Fruit fly (Drosophila melanogaster): ENCODE measurements around the gene Drsl4.

Drsl4 gene

DNA sequence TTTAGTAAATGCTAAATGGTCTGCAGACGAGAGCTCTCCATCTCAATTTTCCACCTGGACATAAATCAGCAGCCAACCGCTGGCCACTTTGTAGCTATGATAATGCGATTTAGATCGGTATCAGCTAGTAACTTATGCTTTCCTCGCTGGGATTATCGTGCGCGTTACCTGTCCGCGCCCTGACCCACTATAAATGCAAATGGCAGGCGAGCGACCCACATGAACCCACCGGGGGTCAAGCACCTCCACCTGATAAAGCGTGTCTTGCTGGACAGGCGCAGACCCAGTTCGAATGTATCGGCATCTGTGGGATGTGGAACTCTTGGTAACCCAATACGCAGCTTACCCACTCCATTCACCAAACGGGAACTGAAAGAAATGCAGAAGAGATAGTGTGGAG is 37.9 kb downstream of the Drsl4 start:
- TF ChIP-seq pan (optimal IDR thresholded peaks at IDR 0.05) (no peak), EcR (GFP tag; optimal IDR thresholded peaks at IDR 0.05) (no peak), CG8478 (optimal IDR thresholded peaks at IDR 0.05) (no peak), usp (GFP tag; optimal IDR thresholded peaks at IDR 0.05) (no peak), psq (optimal IDR thresholded peaks at IDR 0.05) (no peak), Dll (optimal IDR thresholded peaks at IDR 0.05) (no peak)
